Fruit fly (Drosophila melanogaster): Measurements from ENCODE around the gene CG6724.

Gene CG6724

dm6 chr2L:10736993-10737756, 32.6 kb downstream of the CG6724 start, which contains the start of the genes Vha16-5 and CG12299 (continued):
- TF ChIP-seq Blimp-1 (GFP tag; optimal IDR thresholded peaks at IDR 0.05) (no peak), CG8632 (GFP tag; optimal IDR thresholded peaks at IDR 0.05) (no peak), CG8119 (GFP tag; IDR thresholded peaks at IDR 0.05) (0 out of 3 replicates have a peak, but pooled peaks have one; percentile 12), achi (GFP tag; optimal IDR thresholded peaks at IDR 0.05) (no peak), CG32006 (GFP tag; optimal IDR thresholded peaks at IDR 0.05) (no peak), Ets96B (tag; optimal IDR thresholded peaks at IDR 0.05) (no peak), acj6 (GFP tag; optimal IDR thresholded peaks at IDR 0.05) (peak; percentile 73)

- TF ChIP-seq Sox15 (GFP tag; optimal IDR thresholded peaks at IDR 0.05) (no peak), CG6854 (GFP tag; optimal IDR thresholded peaks at IDR 0.05) (no peak), cyc (GFP tag; optimal IDR thresholded peaks at IDR 0.05) (peak; percentile 10), Ets21C (GFP tag; optimal IDR thresholded peaks at IDR 0.05) (no peak), CG11762 (GFP tag; optimal IDR thresholded peaks at IDR 0.05; ENCODE audit: insufficient read depth) (no peak), fd59A (GFP tag; optimal IDR thresholded peaks at IDR 0.05) (no peak), CG31627 (GFP tag; optimal IDR thresholded peaks at IDR 0.05) (peak; percentile 1), CG6792 (GFP tag; optimal IDR thresholded peaks at IDR 0.05) (no peak), spab (GFP tag; optimal IDR thresholded peaks at IDR 0.05) (no peak), pdm3 (GFP tag; optimal IDR thresholded peaks at IDR 0.05) (no peak), dsx (GFP tag; optimal IDR thresholded peaks at IDR 0.05; ENCODE audit: poor library complexity, severe bottlenecking) (no peak), net (GFP tag; optimal IDR thresholded peaks at IDR 0.05) (no peak), salr (GFP tag; optimal IDR thresholded peaks at IDR 0.05) (no peak), Eip78C (GFP tag) (peak; percentile 52), dac (GFP tag; optimal IDR thresholded peaks at IDR 0.05) (no peak), CG8119 (GFP tag; IDR thresholded peaks at IDR 0.05) (no peak), CG15336 (GFP tag; IDR thresholded peaks at IDR 0.05) (no peak), Smox (GFP tag; optimal IDR thresholded peaks at IDR 0.05) (no peak), CG10669 (GFP tag; optimal IDR thresholded peaks at IDR 0.05) (no peak), esn (GFP tag; optimal IDR thresholded peaks at IDR 0.05) (no peak), fkh (GFP tag; optimal IDR thresholded peaks at IDR 0.05) (no peak), CG16779 (tag; optimal IDR thresholded peaks at IDR 0.05) (no peak), CG6163 (GFP tag; IDR thresholded peaks at IDR 0.05) (0 out of 3 replicates have a peak, but pooled peaks have one; percentile 11), CG8319 (GFP tag; optimal IDR thresholded peaks at IDR 0.05) (no peak), CG6808 (GFP tag; optimal IDR thresholded peaks at IDR 0.05) (no peak), Met (GFP tag; optimal IDR thresholded peaks at IDR 0.05) (no peak), CG3032 (tag; optimal IDR thresholded peaks at IDR 0.05) (peak; percentile 19), CG10631 (GFP tag; optimal IDR thresholded peaks at IDR 0.05) (no peak), Sox14 (GFP tag; optimal IDR thresholded peaks at IDR 0.05) (no peak), Hr4 (GFP tag; optimal IDR thresholded peaks at IDR 0.05) (peak; percentile 11), CG11902 (GFP tag; optimal IDR thresholded peaks at IDR 0.05) (no peak), CG32006 (GFP tag; optimal IDR thresholded peaks at IDR 0.05) (no peak), lz (GFP tag; optimal IDR thresholded peaks at IDR 0.05) (peak; percentile 7), CG11294 (GFP tag; IDR thresholded peaks at IDR 0.05) (no peak)
Observed at dm6 chr2L:10735923-10736322, 33.8 kb downstream of the CG6724 start, which contains the start of gene Nup107. Gene Nup107 (minus strand): TSS chr2L:10736071.

Measured in whole organism, prepupa.